Worm (Caenorhabditis elegans) whole organism, young adult: ENCODE data around the gene soc-1.

ENCODE experiments used
- B0336.3 ChIP-seq: fragments of 200-800 bp; sonication (Bioruptor generic); IDR thresholded peaks from 2 replicates; pipeline ENCODE4 v1.3.6; 2022; ENCODE audit warnings: missing genetic modification characterization, missing compliant biosample characterization
- chd-7 ChIP-seq: sonication (generic microtip); optimal IDR thresholded peaks from 2 replicates; lab custom pipeline; 2016; ENCODE audit warnings: mild to moderate bottlenecking, missing genetic modification characterization, moderate library complexity, missing compliant biosample characterization
- hsf-1 ChIP-seq: fragments of 200-800 bp; sonication (Bioruptor generic); IDR thresholded peaks from 2 replicates; pipeline ENCODE4 v1.3.6; 2022; ENCODE audit warnings: missing genetic modification reagents, missing genetic modification characterization, missing compliant biosample characterization
- unc-62 ChIP-seq: fragments of 150-350 bp; optimal IDR thresholded peaks from 2 replicates; lab custom pipeline; 2014; ENCODE audit warnings: missing biosample characterization, missing genetic modification reagents, missing genetic modification characterization

- TF ChIP-seq B0336.3 (GFP tag; lab: Robert Waterston, UW) = no peak
- no peak for TF ChIP-seq unc-62 (GFP tag; lab: Kevin White, UChicago)
- TF ChIP-seq chd-7 (tag; lab: Kevin White, UChicago) = no peak
- TF ChIP-seq hsf-1 (GFP tag; lab: Robert Waterston, UW) = no peak
Measured at ce11 chrV:4653093-4653492, 10.3 kb downstream of the soc-1 start.
